Worm (Caenorhabditis elegans) whole organism, L3 larva: ENCODE measurements around the gene nlp-19.

Experiments used
- R02D3.7 ChIP-seq: fragments of 150-350 bp; optimal IDR thresholded peaks from 2 replicates; lab custom pipeline; 2014; ENCODE audit warnings: missing biosample characterization, missing genetic modification characterization
- ZK546.5 ChIP-seq: sonication (generic microtip); optimal IDR thresholded peaks from 2 replicates; lab custom pipeline; 2017; ENCODE audit warnings: missing biosample characterization, missing genetic modification characterization
- ceh-9 ChIP-seq: sonication (generic microtip); optimal IDR thresholded peaks from 2 replicates; lab custom pipeline; 2018; ENCODE audit warnings: missing biosample characterization, missing genetic modification characterization
- egl-27 ChIP-seq: sonication (generic microtip); optimal IDR thresholded peaks from 4 replicates; lab custom pipeline; 2017; ENCODE audit warnings: missing biosample characterization, missing genetic modification reagents, missing genetic modification characterization
- elt-3 ChIP-seq, 3 experiments: fragments of 150-350 bp in 1 of 3; sonication (generic microtip) in 2 of 3; optimal IDR thresholded peaks; 2 replicates in 2 of 3; 4 replicates in 1 of 3; lab custom pipeline; 2014 to 2017; ENCODE audit warnings: missing biosample characterization in 3 of 3, missing genetic modification characterization in 3 of 3
- fos-1 ChIP-seq: fragments of 150-350 bp; optimal IDR thresholded peaks from 2 replicates; lab custom pipeline; 2014; ENCODE audit warnings: missing biosample characterization, missing genetic modification characterization
- nhr-12 ChIP-seq: fragments of 150-350 bp; optimal IDR thresholded peaks from 2 replicates; lab custom pipeline; 2014; ENCODE audit warnings: missing biosample characterization, missing genetic modification characterization
- pha-4 ChIP-seq: fragments of 150-350 bp; optimal IDR thresholded peaks from 2 replicates; lab custom pipeline; 2014; ENCODE audit warnings: missing biosample characterization, missing genetic modification reagents, missing genetic modification characterization

- no peak for TF ChIP-seq ceh-9
- no peak for TF ChIP-seq nhr-12 (tag; lab: Kevin White, UChicago)
- no peak for TF ChIP-seq egl-27 (tag; lab: Kevin White, UChicago)
- no peak for TF ChIP-seq ZK546.5
- no peak for TF ChIP-seq R02D3.7
- TF ChIP-seq pha-4 (tag; lab: Kevin White, UChicago), result no peak
- no peak for TF ChIP-seq fos-1
- no peak for TF ChIP-seq elt-3 (tag; optimal IDR thresholded peaks at IDR 0.05; lab: Kevin White, UChicago)
These were observed 30.8 kb downstream of the nlp-19 start for ce11 chrX:10989286-10989685.
